Fruit fly (Drosophila melanogaster) whole organism, wandering third instar larva: Measurements from ENCODE around the gene Takl1.

ENCODE experiments used
- Abd-B ChIP-seq: fragments of >200 bp; optimal IDR thresholded peaks from 2 replicates; lab custom pipeline; 2017; ENCODE audit warnings: missing biosample characterization, missing genetic modification characterization
- CG32264 ChIP-seq: fragments of 200-800 bp; sonication (Bioruptor generic); optimal IDR thresholded peaks from 2 replicates; lab custom pipeline; 2016; ENCODE audit warnings: missing biosample characterization, missing genetic modification characterization
- CG9705 ChIP-seq: fragments of 200-800 bp; sonication (Bioruptor generic); optimal IDR thresholded peaks from 2 replicates; lab custom pipeline; 2018; ENCODE audit warnings: missing biosample characterization, mild to moderate bottlenecking, missing genetic modification characterization
- CrebA ChIP-seq: fragments of 200-800 bp; sonication (Bioruptor generic); optimal IDR thresholded peaks from 2 replicates; lab custom pipeline; 2016; ENCODE audit warnings: missing biosample characterization, mild to moderate bottlenecking, missing genetic modification characterization, borderline replicate concordance
- Dfd ChIP-seq: fragments of >200 bp; optimal IDR thresholded peaks from 2 replicates; lab custom pipeline; 2017; ENCODE audit warnings: missing biosample characterization, missing genetic modification characterization
- Dif ChIP-seq: fragments of 200-275, 200-300 bp; sonication (Bioruptor generic); optimal IDR thresholded peaks from 2 replicates; lab custom pipeline; 2018; ENCODE audit warnings: missing biosample characterization, missing genetic modification characterization; ENCODE audit not compliant: partially characterized antibody
- GATAd ChIP-seq: sonication (Bioruptor generic); optimal IDR thresholded peaks from 2 replicates; lab custom pipeline; 2016; ENCODE audit warnings: missing biosample characterization, missing genetic modification characterization
- HLH106 ChIP-seq: fragments of 200-800 bp; optimal IDR thresholded peaks from 3 replicates; lab custom pipeline; 2019; ENCODE audit warnings: missing biosample characterization, mild to moderate bottlenecking, missing genetic modification characterization, moderate library complexity
- Hr78 ChIP-seq: fragments of >200 bp; optimal IDR thresholded peaks from 2 replicates; lab custom pipeline; 2017; ENCODE audit warnings: missing biosample characterization, missing genetic modification characterization
- Hr83 ChIP-seq: fragments of 200-300 bp; sonication (Bioruptor generic); optimal IDR thresholded peaks from 2 replicates; lab custom pipeline; 2016; ENCODE audit warnings: missing biosample characterization, mild to moderate bottlenecking, missing genetic modification characterization, moderate library complexity; ENCODE audit not compliant: poor library complexity, severe bottlenecking
- Jra ChIP-seq: sonication (Bioruptor generic); optimal IDR thresholded peaks from 2 replicates; lab custom pipeline; 2016; ENCODE audit warnings: missing biosample characterization, missing genetic modification characterization
- Mio ChIP-seq: sonication (Bioruptor generic); optimal IDR thresholded peaks from 2 replicates; lab custom pipeline; 2016; ENCODE audit warnings: missing biosample characterization, missing genetic modification characterization
- Myc ChIP-seq: fragments of >200 bp; optimal IDR thresholded peaks from 2 replicates; lab custom pipeline; 2017
- N ChIP-seq: fragments of >200 bp; optimal IDR thresholded peaks from 2 replicates; lab custom pipeline; 2018; ENCODE audit warnings: missing biosample characterization, missing external identifiers, missing genetic modification characterization
- OdsH ChIP-seq: fragments of 200-800 bp; sonication (Bioruptor generic); optimal IDR thresholded peaks from 2 replicates; lab custom pipeline; 2016; ENCODE audit warnings: missing biosample characterization, mild to moderate bottlenecking, missing genetic modification characterization
- Rel ChIP-seq, 2 experiments: fragments of 200-800 bp; sonication (Bioruptor generic) in 1 of 2; optimal IDR thresholded peaks; 2 replicates in 1 of 2; 3 replicates in 1 of 2; lab custom pipeline; 2016 to 2019; ENCODE audit warnings: mild to moderate bottlenecking in 2 of 2, missing biosample characterization in 2 of 2, missing genetic modification characterization in 2 of 2, moderate library complexity in 1 of 2
- Vsx2 ChIP-seq: fragments of 200-300, 225-300 bp; sonication (Bioruptor generic); optimal IDR thresholded peaks from 2 replicates; lab custom pipeline; 2018; ENCODE audit warnings: missing biosample characterization, missing genetic modification characterization; ENCODE audit not compliant: partially characterized antibody
- dl ChIP-seq, 2 experiments: fragments of 175-275, 200-275 bp in 1 of 2; fragments of 200-275 bp in 1 of 2; sonication (Bioruptor generic); optimal IDR thresholded peaks; lab custom pipeline; 2018; ENCODE audit warnings: mild to moderate bottlenecking in 2 of 2, missing biosample characterization in 2 of 2, missing genetic modification characterization in 2 of 2, moderate library complexity in 2 of 2; ENCODE audit not compliant: partially characterized antibody in 2 of 2, insufficient read depth in 1 of 2
- dmrt93B ChIP-seq: fragments of 200-800 bp; sonication (Bioruptor generic); optimal IDR thresholded peaks from 2 replicates; lab custom pipeline; 2018; ENCODE audit warnings: missing biosample characterization, mild to moderate bottlenecking, missing genetic modification characterization
- dsf ChIP-seq: sonication (Bioruptor generic); optimal IDR thresholded peaks from 2 replicates; lab custom pipeline; 2016; ENCODE audit warnings: missing biosample characterization, missing genetic modification characterization, borderline replicate concordance
- ey ChIP-seq: fragments of 200-800 bp; sonication (Bioruptor generic); optimal IDR thresholded peaks from 2 replicates; lab custom pipeline; 2016; ENCODE audit warnings: missing biosample characterization, missing genetic modification characterization
- foxo ChIP-seq, 2 experiments: fragments of 200-800 bp; sonication (Bioruptor generic); optimal IDR thresholded peaks; 2 replicates in 1 of 2; 3 replicates in 1 of 2; lab custom pipeline; 2016 to 2017; ENCODE audit warnings: missing biosample characterization in 2 of 2, missing genetic modification characterization in 2 of 2
- fru ChIP-seq: fragments of 200-800 bp; sonication (Bioruptor generic); optimal IDR thresholded peaks from 3 replicates; lab custom pipeline; 2016; ENCODE audit warnings: missing biosample characterization, mild to moderate bottlenecking, missing genetic modification characterization
- h ChIP-seq: fragments of 200-800 bp; sonication (Bioruptor generic); optimal IDR thresholded peaks from 3 replicates; lab custom pipeline; 2016; ENCODE audit warnings: missing biosample characterization, mild to moderate bottlenecking, missing genetic modification characterization
- jim ChIP-seq: fragments of 175-275, 200-325 bp; sonication (Bioruptor generic); optimal IDR thresholded peaks from 2 replicates; lab custom pipeline; 2016; ENCODE audit warnings: missing biosample characterization, mild to moderate bottlenecking, missing genetic modification characterization
- lola ChIP-seq: fragments of >200 bp; optimal IDR thresholded peaks from 2 replicates; lab custom pipeline; 2017; ENCODE audit warnings: missing biosample characterization, missing genetic modification characterization
- pan ChIP-seq: fragments of >200 bp; optimal IDR thresholded peaks from 2 replicates; lab custom pipeline; 2017
- psq ChIP-seq: fragments of 200-800 bp; sonication (Bioruptor generic); optimal IDR thresholded peaks from 3 replicates; lab custom pipeline; 2017; ENCODE audit warnings: missing biosample characterization, mild to moderate bottlenecking, missing genetic modification characterization, moderate library complexity
- sage ChIP-seq: fragments of 200-800 bp; sonication (Bioruptor generic); optimal IDR thresholded peaks from 2 replicates; lab custom pipeline; 2016; ENCODE audit warnings: missing biosample characterization, mild to moderate bottlenecking, missing genetic modification characterization
- tai ChIP-seq: sonication (Bioruptor generic); optimal IDR thresholded peaks from 2 replicates; lab custom pipeline; 2016; ENCODE audit warnings: missing biosample characterization, missing genetic modification characterization
- woc ChIP-seq: sonication (Bioruptor generic); optimal IDR thresholded peaks from 2 replicates; lab custom pipeline; 2016; ENCODE audit warnings: missing biosample characterization, mild to moderate bottlenecking, missing genetic modification characterization

Gene Takl1

DNA sequence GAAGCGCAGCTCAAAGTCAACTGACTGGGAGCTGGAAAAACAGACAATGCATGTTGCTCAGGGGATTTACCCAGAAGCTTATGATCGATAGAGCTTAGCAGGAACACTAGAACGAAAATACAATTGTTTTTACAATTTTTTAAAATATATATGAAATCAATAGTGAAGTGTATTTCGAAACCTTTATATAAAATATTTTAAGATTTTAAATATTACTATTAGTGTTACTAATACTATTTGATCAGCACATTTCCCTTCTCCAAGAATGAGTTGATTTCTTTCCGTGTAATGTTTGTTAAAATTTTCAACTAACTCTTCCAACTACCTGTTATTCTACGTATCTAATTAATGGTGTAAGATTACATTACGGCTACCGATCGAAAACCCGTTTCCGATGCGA lies 28.6 kb downstream of the Takl1 start, which contains the start of gene CG31199:
Gene CG31199 (minus strand): TSS at position 101 of the 400 bp plus-strand sequence.
- no peak for TF ChIP-seq Abd-B (GFP tag; lab: Kevin White, UChicago)
- TF ChIP-seq HLH106 (tag; lab: Kevin White, UChicago), result no peak
- no peak for TF ChIP-seq CG9705 (GFP tag; lab: Kevin White, UChicago)
- TF ChIP-seq sage (GFP tag; lab: Kevin White, UChicago), result no peak
- no peak for TF ChIP-seq h (GFP tag; lab: Kevin White, UChicago)
- TF ChIP-seq psq (GFP tag; lab: Kevin White, UChicago), result no peak
- TF ChIP-seq Vsx2 (GFP tag; lab: Kevin White, UChicago), result no peak
- no peak for TF ChIP-seq CG32264 (GFP tag; lab: Kevin White, UChicago)
- no peak for TF ChIP-seq woc (GFP tag; lab: Kevin White, UChicago)
- no peak for TF ChIP-seq Hr83 (GFP tag; lab: Kevin White, UChicago)
- TF ChIP-seq jim (GFP tag; lab: Kevin White, UChicago), result no peak

DNA sequence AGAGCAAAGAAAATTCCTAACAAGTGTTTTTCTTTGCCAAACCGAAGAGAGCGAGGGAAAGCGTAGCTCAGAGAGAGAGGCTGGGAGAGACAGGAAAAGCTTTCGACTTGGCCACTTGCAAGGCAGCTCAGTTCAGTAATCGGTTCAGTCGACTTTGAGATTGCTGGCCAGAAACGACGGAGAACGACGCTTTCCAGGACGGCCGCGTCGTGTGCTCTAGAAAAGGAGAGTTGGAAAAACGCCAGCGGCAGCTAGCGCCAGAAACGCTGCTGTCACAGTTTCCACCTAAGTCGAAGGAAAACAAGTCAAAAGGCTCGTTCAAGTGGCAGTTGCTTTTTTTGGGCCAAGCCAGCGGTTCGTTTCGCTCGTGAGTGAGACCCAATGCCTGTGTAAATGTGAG lies 32.4 kb downstream of the Takl1 start, which contains the start of gene CG42322:
Gene CG42322 (plus strand): TSS at position 138 of the 400 bp plus-strand sequence.
- TF ChIP-seq Myc (lab: Kevin White, UChicago) (no peak), Dfd (GFP tag; lab: Kevin White, UChicago) (no peak), tai (GFP tag; lab: Kevin White, UChicago) (no peak), N (GFP tag; lab: Kevin White, UChicago) (no peak), foxo (GFP tag; optimal IDR thresholded peaks at IDR 0.05; lab: Kevin White, UChicago) (no peak), Hr78 (GFP tag; lab: Kevin White, UChicago) (no peak), jim (GFP tag; lab: Kevin White, UChicago) (no peak), CG9705 (GFP tag; lab: Kevin White, UChicago) (no peak), dl (GFP tag; optimal IDR thresholded peaks at IDR 0.05; lab: Kevin White, UChicago; ENCODE audit: insufficient read depth in 1 of 2, partially characterized antibody in 2 of 2) (no peak), CrebA (GFP tag; lab: Kevin White, UChicago) (no peak), ey (GFP tag; lab: Kevin White, UChicago) (no peak), CG32264 (GFP tag; lab: Kevin White, UChicago) (no peak), Jra (no peak), Abd-B (GFP tag; lab: Kevin White, UChicago) (no peak), Vsx2 (GFP tag; lab: Kevin White, UChicago) (no peak), Dif (no peak), fru (GFP tag; lab: Kevin White, UChicago) (no peak), GATAd (GFP tag; lab: Kevin White, UChicago) (no peak), h (GFP tag; lab: Kevin White, UChicago) (no peak)
- TF ChIP-seq, all 38 proteins: peak for 0

DNA sequence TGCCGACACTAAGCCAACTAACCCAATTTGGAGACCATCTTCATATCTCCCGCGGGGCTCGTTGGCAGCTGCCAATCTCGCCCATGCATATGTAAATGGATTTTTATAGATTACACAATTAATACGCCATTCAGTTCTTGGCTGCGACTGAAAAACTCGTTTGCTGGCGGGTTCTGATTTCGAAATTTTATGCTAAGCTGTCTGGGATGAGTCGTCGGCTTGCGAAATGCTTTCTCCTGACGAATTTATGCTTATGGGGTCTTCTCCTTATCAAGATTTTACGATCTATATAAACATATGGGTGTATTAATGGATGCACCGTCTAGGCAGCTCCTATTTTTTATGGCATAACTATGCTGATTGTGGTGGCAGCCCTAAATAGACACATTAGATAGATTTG lies 33.4 kb downstream of the Takl1 start, which contains the start of gene CG17267:
Gene CG17267 (minus strand): TSS at position 101 of the 400 bp plus-strand sequence.
- TF ChIP-seq dmrt93B (no peak), fru (GFP tag; lab: Kevin White, UChicago) (no peak), Hr83 (GFP tag; lab: Kevin White, UChicago) (no peak), Mio (GFP tag; lab: Kevin White, UChicago) (no peak), Rel (GFP tag; optimal IDR thresholded peaks at IDR 0.05; lab: Kevin White, UChicago) (no peak), Rel (tag; optimal IDR thresholded peaks at IDR 0.05; lab: Kevin White, UChicago) (no peak), dsf (GFP tag; lab: Kevin White, UChicago) (no peak)

DNA sequence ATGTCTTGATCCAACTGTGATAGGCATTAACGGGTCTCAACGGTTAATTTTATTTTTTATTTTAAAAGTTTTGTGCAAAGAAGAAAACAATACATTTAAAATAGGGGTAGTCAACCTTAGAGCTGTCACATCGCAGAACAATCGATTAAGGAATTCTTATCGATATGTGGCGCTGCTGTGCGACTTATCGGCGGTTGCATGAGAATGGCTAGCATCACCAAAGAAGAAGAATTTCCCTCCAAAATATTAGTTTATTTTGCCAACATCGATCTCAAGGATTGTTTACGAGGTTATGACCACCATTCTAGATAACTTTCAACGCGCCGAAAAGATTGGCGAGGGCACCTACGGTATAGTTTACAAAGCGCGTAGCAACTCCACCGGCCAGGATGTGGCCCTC lies 37.0 kb downstream of the Takl1 start, which contains the start of gene Cdk2:
Gene Cdk2 (plus strand): TSS at position 219 of the 400 bp plus-strand sequence.
- TF ChIP-seq h (GFP tag; lab: Kevin White, UChicago), result no peak
- TF ChIP-seq lola, result no peak
- TF ChIP-seq tai (GFP tag; lab: Kevin White, UChicago), result peak; percentile 10
- TF ChIP-seq CrebA (GFP tag; lab: Kevin White, UChicago), result no peak
- peak in 1 of 2 experiments; percentile 21 for TF ChIP-seq foxo (GFP tag; optimal IDR thresholded peaks at IDR 0.05; lab: Kevin White, UChicago)
- no peak for TF ChIP-seq CG9705 (GFP tag; lab: Kevin White, UChicago)
- TF ChIP-seq Hr83 (GFP tag; lab: Kevin White, UChicago), result peak; percentile 53
- no peak for TF ChIP-seq psq (GFP tag; lab: Kevin White, UChicago)
- peak; percentile 1 for TF ChIP-seq HLH106 (tag; lab: Kevin White, UChicago)
- no peak for TF ChIP-seq Mio (GFP tag; lab: Kevin White, UChicago)
- no peak for TF ChIP-seq OdsH
- TF ChIP-seq pan (lab: Kevin White, UChicago), result no peak
